Fruit fly (Drosophila melanogaster) whole organism, adult: Measurements from ENCODE around the gene pasi1.
A peak's percentile ranks its signal among the peaks of the same experiment; 100 is the strongest.
"Not testable (repeated sequence)": the region's sequence is repeated elsewhere in the genome, so short reads cannot be mapped to it uniquely, and the experiment has no call there.

ENCODE experiments used
- CG11617 ChIP-seq: fragments of 200-800 bp; sonication (Bioruptor generic); optimal IDR thresholded peaks from 2 replicates; lab custom pipeline; 2017; ENCODE audit warnings: mild to moderate bottlenecking, missing biosample characterization, missing genetic modification reagents, missing genetic modification characterization
- CG12768 ChIP-seq: fragments of 200-800 bp; sonication (Bioruptor generic); optimal IDR thresholded peaks from 2 replicates; lab custom pipeline; 2017; ENCODE audit warnings: missing biosample characterization, missing genetic modification characterization, mild to moderate bottlenecking, moderate library complexity, missing genetic modification reagents
- CG14711 ChIP-seq: fragments of 200-800 bp; sonication (Bioruptor generic); optimal IDR thresholded peaks from 2 replicates; lab custom pipeline; 2018; ENCODE audit warnings: missing biosample characterization, mild to moderate bottlenecking, missing genetic modification characterization, moderate library complexity
- CG1620 ChIP-seq: fragments of 200-800 bp; sonication (Bioruptor generic); optimal IDR thresholded peaks from 2 replicates; lab custom pipeline; 2016; ENCODE audit warnings: missing biosample characterization, missing genetic modification characterization
- CG33017 ChIP-seq: fragments of 200-800 bp; sonication (Bioruptor generic); optimal IDR thresholded peaks from 2 replicates; lab custom pipeline; 2018; ENCODE audit warnings: missing biosample characterization, mild to moderate bottlenecking, missing genetic modification characterization, moderate library complexity
- CG5204 ChIP-seq: fragments of 200-800 bp; sonication (Bioruptor generic); optimal IDR thresholded peaks from 2 replicates; lab custom pipeline; 2016; ENCODE audit warnings: missing biosample characterization, missing genetic modification characterization
- CG7045 ChIP-seq: fragments of 200-800 bp; sonication (Bioruptor generic); optimal IDR thresholded peaks from 2 replicates; lab custom pipeline; 2017; ENCODE audit warnings: missing biosample characterization, mild to moderate bottlenecking, missing genetic modification characterization
- CG7101 ChIP-seq: fragments of 200-800 bp; sonication (Bioruptor generic); optimal IDR thresholded peaks from 2 replicates; lab custom pipeline; 2018; ENCODE audit warnings: missing biosample characterization, mild to moderate bottlenecking, missing genetic modification characterization, moderate library complexity
- Clk ChIP-seq: fragments of 200-800 bp; sonication (Bioruptor generic); optimal IDR thresholded peaks from 2 replicates; lab custom pipeline; 2017; ENCODE audit warnings: missing biosample characterization, missing genetic modification characterization
- Crg-1 ChIP-seq: fragments of 200-800 bp; sonication (Bioruptor generic); optimal IDR thresholded peaks from 2 replicates; lab custom pipeline; 2016; ENCODE audit warnings: missing biosample characterization, missing genetic modification characterization
- Hr96 ChIP-seq: fragments of 200-800 bp; sonication (Bioruptor generic); optimal IDR thresholded peaks from 2 replicates; lab custom pipeline; 2016; ENCODE audit warnings: missing biosample characterization, missing genetic modification characterization
- Mnt ChIP-seq: fragments of 200-800 bp; sonication (Bioruptor generic); optimal IDR thresholded peaks from 2 replicates; lab custom pipeline; 2016; ENCODE audit warnings: missing biosample characterization, mild to moderate bottlenecking, missing genetic modification characterization
- bab1 ChIP-seq: fragments of 200-800 bp; sonication (Bioruptor generic); optimal IDR thresholded peaks from 3 replicates; lab custom pipeline; 2019; ENCODE audit warnings: missing biosample characterization, mild to moderate bottlenecking, missing genetic modification characterization, moderate library complexity
- cic ChIP-seq: fragments of 200-800 bp; sonication (Bioruptor generic); optimal IDR thresholded peaks from 2 replicates; lab custom pipeline; 2017; ENCODE audit warnings: missing biosample characterization, mild to moderate bottlenecking, missing genetic modification characterization, moderate library complexity
- cnc ChIP-seq, 2 experiments: fragments of >200 bp; optimal IDR thresholded peaks; 2 replicates each; lab custom pipeline; 2017
- kay ChIP-seq: fragments of 200-800 bp; sonication (Bioruptor generic); peaks from one replicate; lab custom pipeline; 2016; ENCODE audit warnings: missing biosample characterization, missing genetic modification characterization, borderline replicate concordance
- ovo ChIP-seq: fragments of 200-800 bp; sonication (Bioruptor generic); optimal IDR thresholded peaks from 2 replicates; lab custom pipeline; 2016; ENCODE audit warnings: missing biosample characterization, missing genetic modification characterization
- pad ChIP-seq: fragments of 200-800 bp; sonication (Bioruptor generic); optimal IDR thresholded peaks from 3 replicates; lab custom pipeline; 2017; ENCODE audit warnings: missing biosample characterization, missing genetic modification characterization, mild to moderate bottlenecking, moderate library complexity, missing genetic modification reagents
- tj ChIP-seq: fragments of 200-800 bp; sonication (Bioruptor generic); optimal IDR thresholded peaks from 3 replicates; lab custom pipeline; 2017; ENCODE audit warnings: missing biosample characterization, mild to moderate bottlenecking, missing genetic modification characterization, moderate library complexity
- toe ChIP-seq: fragments of 200-800 bp; sonication (Bioruptor generic); optimal IDR thresholded peaks from 2 replicates; lab custom pipeline; 2016; ENCODE audit warnings: missing biosample characterization, missing genetic modification characterization

Gene pasi1

dm6 chr3R:17795075-17795420, at the start of gene pasi1:
Gene pasi1 (plus strand): TSS chr3R:17795075.
- TF ChIP-seq CG14711 (tag; lab: Kevin White, UChicago), result no peak
- TF ChIP-seq tj (GFP tag; lab: Kevin White, UChicago), result no peak
- no peak for TF ChIP-seq CG12768 (GFP tag; lab: Kevin White, UChicago)
- no peak for TF ChIP-seq CG7045
- no peak for TF ChIP-seq kay (GFP tag; lab: Kevin White, UChicago)
- TF ChIP-seq pad (GFP tag; lab: Kevin White, UChicago), result no peak
- no peak for TF ChIP-seq Mnt
- no peak for TF ChIP-seq cnc (optimal IDR thresholded peaks at IDR 0.05; lab: Kevin White, UChicago)
- no peak for TF ChIP-seq CG7101 (tag; lab: Kevin White, UChicago)
- TF ChIP-seq CG1620 (GFP tag; lab: Kevin White, UChicago), result no peak
- no peak for TF ChIP-seq Clk (GFP tag; lab: Kevin White, UChicago)
- no peak for TF ChIP-seq Crg-1
- no peak for TF ChIP-seq ovo (GFP tag; lab: Kevin White, UChicago)
- no peak for TF ChIP-seq cic (GFP tag; lab: Kevin White, UChicago)
- no peak for TF ChIP-seq CG11617
- no peak for TF ChIP-seq CG5204 (GFP tag; lab: Kevin White, UChicago)
- no peak for TF ChIP-seq Hr96 (GFP tag; lab: Kevin White, UChicago)

- TF ChIP-seq CG33017 (peak; percentile 25), pad (GFP tag; lab: Kevin White, UChicago) (no peak), ovo (GFP tag; lab: Kevin White, UChicago) (peak; percentile 24), CG11617 (no peak), Clk (GFP tag; lab: Kevin White, UChicago) (no peak), bab1 (GFP tag; lab: Kevin White, UChicago) (no peak), cic (GFP tag; lab: Kevin White, UChicago) (peak; percentile 42), cnc (optimal IDR thresholded peaks at IDR 0.05; lab: Kevin White, UChicago) (no peak), CG12768 (GFP tag; lab: Kevin White, UChicago) (no peak), Mnt (peak; percentile 50), kay (GFP tag; lab: Kevin White, UChicago) (peak; percentile 72), CG5204 (GFP tag; lab: Kevin White, UChicago) (no peak), CG7101 (tag; lab: Kevin White, UChicago) (peak; percentile 4), Hr96 (GFP tag; lab: Kevin White, UChicago) (no peak), toe (no peak), CG1620 (GFP tag; lab: Kevin White, UChicago) (no peak)
These were observed 36.0 kb upstream of the pasi1 start for dm6 chr3R:17758905-17759304.

dm6 chr3R:17759773-17760476, 35.0 kb upstream of the pasi1 start:
- TF ChIP-seq kay (GFP tag; lab: Kevin White, UChicago), result peak; percentile 56
- TF ChIP-seq pad (GFP tag; lab: Kevin White, UChicago), result no peak
- peak; percentile 11 for TF ChIP-seq CG5204 (GFP tag; lab: Kevin White, UChicago)
- peak; percentile 12 for TF ChIP-seq tj (GFP tag; lab: Kevin White, UChicago)
- no peak for TF ChIP-seq Clk (GFP tag; lab: Kevin White, UChicago)
- TF ChIP-seq cic (GFP tag; lab: Kevin White, UChicago), result peak; percentile 3

DNA sequence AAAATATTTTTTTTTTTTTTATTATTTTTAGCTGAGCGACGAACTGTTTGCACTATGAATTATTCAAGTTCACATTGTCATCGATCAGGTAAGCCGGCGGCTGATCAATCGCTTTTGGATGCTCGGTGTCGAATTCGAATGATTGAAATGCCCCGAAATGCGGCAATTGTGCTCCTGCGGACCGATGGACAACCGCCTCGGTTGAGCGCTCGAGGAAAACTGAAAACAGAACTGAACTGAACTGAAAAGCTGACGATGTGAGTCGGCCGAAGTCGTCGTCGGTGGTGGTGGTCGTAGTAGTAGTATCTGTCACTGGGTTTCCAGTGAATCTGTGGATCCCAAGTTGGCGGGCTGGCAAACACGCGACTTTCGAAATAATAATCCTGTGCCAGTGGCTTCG, 32.6 kb upstream of the pasi1 start:
- TF ChIP-seq CG12768 (GFP tag; lab: Kevin White, UChicago) (no peak), kay (GFP tag; lab: Kevin White, UChicago) (peak; percentile 32), Mnt (peak; percentile 3), Crg-1 (no peak)

DNA sequence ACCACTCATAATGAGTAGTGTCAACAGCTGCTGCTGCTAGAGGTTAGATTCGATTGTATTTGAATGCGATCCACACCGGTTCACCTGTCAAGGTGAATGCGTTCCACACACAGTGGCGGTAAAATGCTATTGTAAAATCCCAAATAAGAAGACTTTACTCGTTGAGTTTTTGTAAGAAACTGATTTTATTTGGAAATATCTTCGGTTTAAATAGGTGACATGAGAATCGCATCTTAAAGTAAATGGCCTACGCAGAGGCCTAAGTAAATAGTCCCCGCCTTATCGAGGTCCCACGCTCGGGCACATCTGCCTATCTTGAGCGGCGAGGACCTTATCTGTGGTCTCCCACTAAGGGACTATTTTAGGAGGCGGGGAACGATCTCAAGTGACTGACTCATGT, 31.8 kb upstream of the pasi1 start, which contains the start of gene TyrR:
Gene TyrR (minus strand): TSS at position 101 of the 400 bp plus-strand sequence.
- not testable (repeated sequence) for TF ChIP-seq Hr96 (GFP tag; lab: Kevin White, UChicago); CG12768 (GFP tag; lab: Kevin White, UChicago); CG11617

DNA sequence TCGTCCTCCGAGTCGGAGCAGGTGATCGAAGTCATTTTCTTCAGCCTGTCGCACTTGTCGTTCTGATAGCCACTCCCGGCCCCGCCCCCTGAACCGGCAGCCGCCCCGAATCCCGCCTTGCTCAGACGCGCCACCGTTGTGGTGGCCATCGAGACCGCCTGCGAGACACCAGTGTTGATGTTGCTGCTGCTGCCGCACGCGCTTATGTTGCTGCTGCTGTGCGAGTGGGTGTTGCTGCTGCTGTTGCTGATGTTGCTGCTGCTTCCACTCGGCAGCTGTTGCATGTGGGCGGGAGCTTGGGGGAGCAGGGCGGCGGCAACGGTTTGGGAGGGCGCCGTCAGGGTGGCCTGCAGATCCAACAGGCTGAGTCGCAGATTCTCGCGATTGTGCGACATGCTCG, 21.0 kb upstream of the pasi1 start:
- TF ChIP-seq tj (GFP tag; lab: Kevin White, UChicago) (no peak), kay (GFP tag; lab: Kevin White, UChicago) (no peak), CG5204 (GFP tag; lab: Kevin White, UChicago) (no peak), bab1 (GFP tag; lab: Kevin White, UChicago) (no peak), ovo (GFP tag; lab: Kevin White, UChicago) (no peak), Hr96 (GFP tag; lab: Kevin White, UChicago) (no peak), cic (GFP tag; lab: Kevin White, UChicago) (no peak), CG12768 (GFP tag; lab: Kevin White, UChicago) (no peak)

- peak; percentile 62 for TF ChIP-seq CG7045
- peak; percentile 9 for TF ChIP-seq toe
- no peak for TF ChIP-seq cnc (optimal IDR thresholded peaks at IDR 0.05; lab: Kevin White, UChicago)
- peak; percentile 37 for TF ChIP-seq CG12768 (GFP tag; lab: Kevin White, UChicago)
- peak; percentile 31 for TF ChIP-seq CG5204 (GFP tag; lab: Kevin White, UChicago)
- peak; percentile 16 for TF ChIP-seq CG11617
- TF ChIP-seq CG33017, result peak; percentile 43
- peak; percentile 10 for TF ChIP-seq CG7101 (tag; lab: Kevin White, UChicago)
- no peak for TF ChIP-seq CG1620 (GFP tag; lab: Kevin White, UChicago)
These were observed 20.3 kb upstream of the pasi1 start for dm6 chr3R:17774538-17774937.
